Worm (Caenorhabditis elegans): ENCODE results near the gene F16H6.10.

DNA sequence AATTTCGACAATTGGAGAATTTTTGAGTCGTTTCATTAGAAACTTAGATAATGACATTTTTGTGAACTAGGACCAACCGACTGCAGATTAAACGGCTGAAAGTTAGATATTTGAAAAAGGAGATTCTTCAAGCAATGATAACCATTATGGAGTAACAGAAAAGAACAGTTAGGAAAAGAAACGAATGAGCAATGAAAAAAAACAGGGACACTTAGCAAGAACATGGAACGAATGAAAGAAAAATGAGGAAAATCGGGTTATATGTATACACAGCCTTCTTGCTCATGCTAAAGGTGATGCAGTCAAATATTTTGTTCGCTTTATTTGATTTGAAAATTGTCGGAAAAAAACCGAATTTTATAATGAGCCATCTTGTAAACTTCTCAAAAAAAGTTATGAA lies at the start of gene F16H6.10:
- no peak for TF ChIP-seq ZK546.5 (tag; optimal IDR thresholded peaks at IDR 0.05)
- TF ChIP-seq nhr-11 (tag; optimal IDR thresholded peaks at IDR 0.05), result no peak
- no peak for TF ChIP-seq ceh-82 (tag; optimal IDR thresholded peaks at IDR 0.05)
- TF ChIP-seq zag-1 (tag; optimal IDR thresholded peaks at IDR 0.05), result no peak
- no peak for TF ChIP-seq dmd-4 (tag; optimal IDR thresholded peaks at IDR 0.05)
- no peak for TF ChIP-seq nhr-77 (tag; optimal IDR thresholded peaks at IDR 0.05)
- TF ChIP-seq aly-2 (tag; optimal IDR thresholded peaks at IDR 0.05), result no peak
- TF ChIP-seq ama-1 (optimal IDR thresholded peaks at IDR 0.05), result no peak
- TF ChIP-seq nhr-25 (tag; optimal IDR thresholded peaks at IDR 0.05), result no peak
- TF ChIP-seq unc-62 (GFP tag; optimal IDR thresholded peaks at IDR 0.05), result no peak
- TF ChIP-seq Y55F3AM.14 (GFP tag; optimal IDR thresholded peaks at IDR 0.05), result no peak
- TF ChIP-seq elt-1 (tag; optimal IDR thresholded peaks at IDR 0.05), result no peak
- no peak for TF ChIP-seq egl-27 (tag; optimal IDR thresholded peaks at IDR 0.05)

All from whole organism, L2 larva.